Worm (Caenorhabditis elegans) whole organism, mixed stage, embryonic: Measurements from ENCODE around the gene mec-4.
A peak's percentile ranks its signal among the peaks of the same experiment; 100 is the strongest.

Experiments
- blmp-1 ChIP-seq: fragments of 150-350 bp; optimal IDR thresholded peaks from 2 replicates; lab custom pipeline; 2014; ENCODE audit warnings: missing biosample characterization, missing genetic modification characterization
- nhr-2 ChIP-seq: fragments of 150-350 bp; optimal IDR thresholded peaks from 2 replicates; lab custom pipeline; 2014; ENCODE audit warnings: missing biosample characterization, missing genetic modification characterization
- nhr-76 ChIP-seq: sonication (generic microtip); optimal IDR thresholded peaks from 2 replicates; lab custom pipeline; 2017; ENCODE audit warnings: missing biosample characterization, missing genetic modification characterization
- unc-39 ChIP-seq: fragments of 150-350 bp; optimal IDR thresholded peaks from 2 replicates; lab custom pipeline; 2014; ENCODE audit warnings: missing biosample characterization, missing genetic modification characterization
- ztf-11 ChIP-seq: fragments of 150-350 bp; optimal IDR thresholded peaks from 2 replicates; lab custom pipeline; 2014; ENCODE audit warnings: missing biosample characterization, missing genetic modification characterization

- no peak for TF ChIP-seq nhr-2 (tag; lab: Kevin White, UChicago)
- TF ChIP-seq blmp-1 (tag; lab: Kevin White, UChicago), result peak; percentile 54
- no peak for TF ChIP-seq unc-39
- TF ChIP-seq nhr-76 (tag; lab: Kevin White, UChicago), result no peak
- no peak for TF ChIP-seq ztf-11 (tag; lab: Kevin White, UChicago)
These were observed 8.0 kb upstream of the mec-4 start for ce11 chrX:16814913-16815312.
